Worm (Caenorhabditis elegans): ENCODE measurements around the gene cpt-2.

- TF ChIP-seq ama-1 (optimal IDR thresholded peaks at IDR 0.05) (no peak), sox-4 (tag; optimal IDR thresholded peaks at IDR 0.05) (no peak), ceh-48 (tag; optimal IDR thresholded peaks at IDR 0.05) (no peak), unc-42 (tag; optimal IDR thresholded peaks at IDR 0.05) (no peak), dve-1 (tag; optimal IDR thresholded peaks at IDR 0.05) (no peak), pat-9 (tag; optimal IDR thresholded peaks at IDR 0.05) (no peak), tbx-2 (tag; optimal IDR thresholded peaks at IDR 0.05) (no peak), nhr-11 (tag; optimal IDR thresholded peaks at IDR 0.05) (no peak), pag-3 (tag; optimal IDR thresholded peaks at IDR 0.05; ENCODE audit: borderline replicate concordance) (no peak), pha-4 (tag; optimal IDR thresholded peaks at IDR 0.05) (no peak), dmd-4 (tag; optimal IDR thresholded peaks at IDR 0.05; ENCODE audit: borderline replicate concordance) (no peak), fkh-10 (GFP tag; optimal IDR thresholded peaks at IDR 0.05) (no peak)
Measured at ce11 chrIV:11226545-11226944, 47.1 kb downstream of the cpt-2 start.
